Fruit fly (Drosophila melanogaster) whole organism, embryonic: ENCODE data around the gene Ms.

ENCODE experiments used
- CG10366 ChIP-seq: fragments of 200-800 bp; sonication (Bioruptor generic); IDR thresholded peaks from 2 replicates; pipeline ENCODE4 v1.3.6; 2022; ENCODE audit warnings: missing biosample characterization, missing genetic modification characterization
- Eip74EF ChIP-seq, 2 experiments: fragments of 200-800 bp in 1 of 2; fragments of >200 bp in 1 of 2; sonication (Bioruptor generic) in 1 of 2; optimal IDR thresholded peaks; 2 replicates each; lab custom pipeline; 2017 to 2019; ENCODE audit warnings: missing biosample characterization in 2 of 2, missing genetic modification characterization in 2 of 2, mild to moderate bottlenecking in 1 of 2, moderate library complexity in 1 of 2
- Hr39 ChIP-seq: fragments of >200 bp; optimal IDR thresholded peaks from 2 replicates; lab custom pipeline; 2017
- Lpt ChIP-seq: fragments of >200 bp; optimal IDR thresholded peaks from 2 replicates; lab custom pipeline; 2018; ENCODE audit warnings: missing biosample characterization, missing genetic modification characterization
- fd64A ChIP-seq: fragments of 200-800 bp; sonication (Bioruptor generic); optimal IDR thresholded peaks from 3 replicates; lab custom pipeline; 2018; ENCODE audit warnings: missing biosample characterization, mild to moderate bottlenecking, missing genetic modification characterization
- pfk ChIP-seq: fragments of 200-800 bp; sonication (Bioruptor generic); optimal IDR thresholded peaks from 2 replicates; lab custom pipeline; 2018; ENCODE audit warnings: missing biosample characterization, mild to moderate bottlenecking, missing genetic modification characterization, moderate library complexity
- trh ChIP-seq: fragments of 200-800 bp; sonication (Bioruptor generic); optimal IDR thresholded peaks from 2 replicates; lab custom pipeline; 2016; ENCODE audit warnings: missing biosample characterization, missing genetic modification characterization

DNA sequence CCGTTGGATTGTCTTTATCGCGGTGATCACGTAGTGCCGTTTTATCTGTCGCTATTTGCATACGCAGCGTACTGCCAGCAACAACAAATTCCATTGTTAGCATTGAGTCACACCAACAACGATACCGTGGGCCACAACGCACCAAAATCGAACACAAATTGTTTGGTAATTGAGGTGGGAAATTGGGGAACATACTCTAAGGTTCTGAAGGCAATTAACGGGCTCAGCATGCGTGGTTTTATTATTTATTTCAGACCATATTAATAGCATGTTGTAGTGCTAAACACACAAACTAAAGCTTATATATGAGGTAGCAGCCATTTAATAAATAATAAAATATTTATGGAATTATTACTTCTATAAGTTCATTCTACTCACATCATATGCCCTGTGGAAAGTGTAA is 42.8 kb upstream of the Ms start:
- no peak for TF ChIP-seq Hr39 (lab: Kevin White, UChicago)
- peak; percentile 1 for TF ChIP-seq trh (GFP tag; lab: Kevin White, UChicago)
- no peak for TF ChIP-seq fd64A (GFP tag; lab: Kevin White, UChicago)
- peak in 1 of 2 experiments; percentile 36 for TF ChIP-seq Eip74EF (GFP tag; optimal IDR thresholded peaks at IDR 0.05; lab: Kevin White, UChicago)
- no peak for TF ChIP-seq pfk
- no peak for TF ChIP-seq Lpt (GFP tag; lab: Kevin White, UChicago)
- no peak for TF ChIP-seq CG10366 (GFP tag; lab: Robert Waterston, UW)
